Fruit fly (Drosophila melanogaster) whole organism, embryonic: ENCODE results near the gene east.

ENCODE experiments used
- Adf1 ChIP-seq: fragments of 200-800 bp; sonication (Bioruptor generic); IDR thresholded peaks from 2 replicates; pipeline ENCODE4 v1.3.6; 2022; ENCODE audit warnings: missing biosample characterization, missing genetic modification characterization
- Bgb ChIP-seq: fragments of 200-800 bp; sonication (Bioruptor generic); IDR thresholded peaks from 2 replicates; pipeline ENCODE4 v1.3.6; 2022; ENCODE audit warnings: missing biosample characterization, missing genetic modification characterization; ENCODE audit not compliant: partially characterized antibody
- Blimp-1 ChIP-seq: fragments of 200-800 bp; sonication (Bioruptor generic); optimal IDR thresholded peaks from 3 replicates; lab custom pipeline; 2018; ENCODE audit warnings: missing biosample characterization, missing genetic modification characterization, mild to moderate bottlenecking, moderate library complexity, missing genetic modification reagents
- CG10321 ChIP-seq: fragments of 200-800 bp; sonication (Bioruptor generic); IDR thresholded peaks from 2 replicates; pipeline ENCODE4 v1.3.6; 2022; ENCODE audit warnings: missing biosample characterization, missing genetic modification characterization
- CG10543 ChIP-seq: fragments of 200-800 bp; sonication (Bioruptor generic); optimal IDR thresholded peaks from 3 replicates; lab custom pipeline; 2017; ENCODE audit warnings: missing biosample characterization, mild to moderate bottlenecking, missing genetic modification characterization, moderate library complexity
- CG11560 ChIP-seq: fragments of 200-800 bp; sonication (Bioruptor generic); IDR thresholded peaks from 3 replicates; pipeline ENCODE4 v1.3.6; 2022; ENCODE audit warnings: missing biosample characterization, missing genetic modification characterization
- CG11723 ChIP-seq: fragments of 200-800 bp; sonication (Bioruptor generic); optimal IDR thresholded peaks from 2 replicates; lab custom pipeline; 2017; ENCODE audit warnings: missing biosample characterization, mild to moderate bottlenecking, missing genetic modification characterization
- CG12659 ChIP-seq: fragments of 200-800 bp; sonication (Bioruptor generic); optimal IDR thresholded peaks from 3 replicates; lab custom pipeline; 2017; ENCODE audit warnings: mild to moderate bottlenecking, missing biosample characterization, missing genetic modification reagents, missing genetic modification characterization
- CG12769 ChIP-seq: fragments of 200-800 bp; sonication (Bioruptor generic); optimal IDR thresholded peaks from 2 replicates; lab custom pipeline; 2019; ENCODE audit warnings: missing biosample characterization, mild to moderate bottlenecking, missing genetic modification characterization, moderate library complexity
- CG1529 ChIP-seq: fragments of 200-800 bp; sonication (Bioruptor generic); optimal IDR thresholded peaks from 3 replicates; lab custom pipeline; 2018; ENCODE audit warnings: missing biosample characterization, missing genetic modification characterization
- CG17568 ChIP-seq: fragments of 200-800 bp; sonication (Bioruptor generic); optimal IDR thresholded peaks from 2 replicates; lab custom pipeline; 2018; ENCODE audit warnings: missing biosample characterization, mild to moderate bottlenecking, missing genetic modification characterization, moderate library complexity
- CG1832 ChIP-seq: fragments of 200-800 bp; sonication (Bioruptor generic); optimal IDR thresholded peaks from 2 replicates; lab custom pipeline; 2017; ENCODE audit warnings: missing biosample characterization, mild to moderate bottlenecking, missing genetic modification characterization, inconsistent platforms
- CG2875 ChIP-seq: fragments of 200-800 bp; sonication (Bioruptor generic); optimal IDR thresholded peaks from 2 replicates; lab custom pipeline; 2017; ENCODE audit warnings: missing biosample characterization, mild to moderate bottlenecking, missing genetic modification characterization, missing genetic modification reagents
- CG33557 ChIP-seq: fragments of 200-800 bp; sonication (Bioruptor generic); optimal IDR thresholded peaks from 2 replicates; lab custom pipeline; 2019; ENCODE audit warnings: missing biosample characterization, mild to moderate bottlenecking, missing genetic modification characterization, moderate library complexity
- CG34422 ChIP-seq: fragments of 200-800 bp; sonication (Bioruptor generic); IDR thresholded peaks from 3 replicates; pipeline ENCODE4 v1.3.6; 2022; ENCODE audit warnings: missing biosample characterization, missing genetic modification characterization
- CG4617 ChIP-seq: fragments of 200-800 bp; sonication (Bioruptor generic); optimal IDR thresholded peaks from 3 replicates; lab custom pipeline; 2016; ENCODE audit warnings: missing biosample characterization, missing genetic modification characterization, borderline replicate concordance
- CG5180 ChIP-seq: fragments of 200-800 bp; sonication (Bioruptor generic); optimal IDR thresholded peaks from 3 replicates; lab custom pipeline; 2017; ENCODE audit warnings: missing biosample characterization, missing genetic modification characterization, mild to moderate bottlenecking, moderate library complexity, missing genetic modification reagents
- CG8388 ChIP-seq: fragments of 200-800 bp; sonication (Bioruptor generic); optimal IDR thresholded peaks from 2 replicates; lab custom pipeline; 2019; ENCODE audit warnings: missing biosample characterization, mild to moderate bottlenecking, missing genetic modification characterization, moderate library complexity
- D19A ChIP-seq: fragments of 200-800 bp; optimal IDR thresholded peaks from 3 replicates; lab custom pipeline; 2019; ENCODE audit warnings: missing biosample characterization, mild to moderate bottlenecking, missing genetic modification characterization, moderate library complexity
- Deaf1 ChIP-seq: fragments of 200-800 bp; optimal IDR thresholded peaks from 3 replicates; lab custom pipeline; 2019; ENCODE audit warnings: missing biosample characterization, mild to moderate bottlenecking, missing genetic modification characterization, moderate library complexity
- Dref ChIP-seq: fragments of 200-800 bp; sonication (Bioruptor generic); IDR thresholded peaks from 2 replicates; pipeline ENCODE4 v1.3.6; 2022; ENCODE audit warnings: missing biosample characterization, missing genetic modification characterization
- Eip74EF ChIP-seq, 2 experiments: fragments of 200-800 bp in 1 of 2; fragments of >200 bp in 1 of 2; sonication (Bioruptor generic) in 1 of 2; optimal IDR thresholded peaks; 2 replicates each; lab custom pipeline; 2017 to 2019; ENCODE audit warnings: missing biosample characterization in 2 of 2, missing genetic modification characterization in 2 of 2, mild to moderate bottlenecking in 1 of 2, moderate library complexity in 1 of 2
- Hr78 ChIP-seq, 2 experiments: fragments of 200-800 bp in 1 of 2; fragments of >200 bp in 1 of 2; sonication (Bioruptor generic) in 1 of 2; optimal IDR thresholded peaks; 2 replicates each; lab custom pipeline; 2017 to 2019; ENCODE audit warnings: missing biosample characterization in 2 of 2, missing genetic modification characterization in 2 of 2, mild to moderate bottlenecking in 1 of 2, moderate library complexity in 1 of 2
- Med ChIP-seq: fragments of 200-800 bp; sonication (Bioruptor generic); peaks from one replicate; lab custom pipeline; 2016; ENCODE audit warnings: missing biosample characterization, missing genetic modification characterization, mild to moderate bottlenecking, inconsistent platforms, moderate library complexity
- Ravus ChIP-seq: fragments of 200-800 bp; sonication (Bioruptor generic); IDR thresholded peaks from 2 replicates; pipeline ENCODE4 v1.3.6; 2022; ENCODE audit warnings: missing biosample characterization, missing genetic modification characterization
- Scr ChIP-seq: fragments of 200-800 bp; sonication (Bioruptor generic); IDR thresholded peaks from 2 replicates; pipeline ENCODE4 v1.3.6; 2022; ENCODE audit warnings: missing biosample characterization, missing genetic modification characterization; ENCODE audit not compliant: partially characterized antibody
- ato ChIP-seq: fragments of 200-800 bp; sonication (Bioruptor generic); IDR thresholded peaks from 2 replicates; pipeline ENCODE4 v1.3.6; 2022; ENCODE audit warnings: missing biosample characterization, missing genetic modification characterization; ENCODE audit not compliant: partially characterized antibody
- bbx ChIP-seq: fragments of 200-800 bp; sonication (Bioruptor generic); IDR thresholded peaks from 2 replicates; pipeline ENCODE4 v1.3.6; 2022; ENCODE audit warnings: missing biosample characterization, missing genetic modification characterization; ENCODE audit not compliant: partially characterized antibody
- cg ChIP-seq: fragments of 200-800 bp; sonication (Bioruptor generic); optimal IDR thresholded peaks from 3 replicates; lab custom pipeline; 2019; ENCODE audit warnings: missing biosample characterization, mild to moderate bottlenecking, missing genetic modification characterization, moderate library complexity
- chinmo ChIP-seq: fragments of 200-800 bp; sonication (Bioruptor generic); IDR thresholded peaks from 4 replicates; pipeline ENCODE4 v1.3.6; 2022; ENCODE audit warnings: missing biosample characterization, missing genetic modification characterization; ENCODE audit not compliant: partially characterized antibody
- croc ChIP-seq: fragments of 200-800 bp; sonication (Bioruptor generic); conservative IDR thresholded peaks from 3 replicates; pipeline ENCODE4 v1.3.6; 2022; ENCODE audit warnings: missing biosample characterization, missing genetic modification characterization
- danr ChIP-seq: fragments of 200-800 bp; sonication (Bioruptor generic); IDR thresholded peaks from 2 replicates; pipeline ENCODE4 v1.3.6; 2022; ENCODE audit warnings: missing biosample characterization, missing genetic modification characterization
- fd64A ChIP-seq: fragments of 200-800 bp; sonication (Bioruptor generic); optimal IDR thresholded peaks from 3 replicates; lab custom pipeline; 2018; ENCODE audit warnings: missing biosample characterization, mild to moderate bottlenecking, missing genetic modification characterization
- grn ChIP-seq: fragments of 200-800 bp; sonication (Bioruptor generic); optimal IDR thresholded peaks from 3 replicates; lab custom pipeline; 2017; ENCODE audit warnings: missing biosample characterization, missing genetic modification characterization
- jumu ChIP-seq: fragments of 200-800 bp; sonication (Bioruptor generic); optimal IDR thresholded peaks from 3 replicates; lab custom pipeline; 2016; ENCODE audit warnings: missing biosample characterization, missing genetic modification characterization
- kni ChIP-seq: fragments of 200-800 bp; sonication (Bioruptor generic); optimal IDR thresholded peaks from 3 replicates; lab custom pipeline; 2017; ENCODE audit warnings: mild to moderate bottlenecking, missing biosample characterization, missing genetic modification reagents, missing genetic modification characterization
- knrl ChIP-seq: fragments of 200-800 bp; sonication (Bioruptor generic); IDR thresholded peaks from 3 replicates; pipeline ENCODE4 v1.3.6; 2022; ENCODE audit warnings: missing biosample characterization, missing genetic modification characterization; ENCODE audit not compliant: partially characterized antibody
- lov ChIP-seq, 2 experiments: fragments of 200-800 bp in 1 of 2; fragments of >200 bp in 1 of 2; sonication (Bioruptor generic) in 1 of 2; IDR thresholded peaks in 1 of 2; optimal IDR thresholded peaks in 1 of 2; 2 replicates in 1 of 2; 3 replicates in 1 of 2; pipeline versions ENCODE4 v1.3.6 to Lab custom; 2017 to 2022; ENCODE audit warnings: missing biosample characterization in 1 of 2, missing genetic modification characterization in 1 of 2
- odd ChIP-seq: fragments of 200-800 bp; sonication (Bioruptor generic); optimal IDR thresholded peaks from 2 replicates; lab custom pipeline; 2017; ENCODE audit warnings: missing biosample characterization, mild to moderate bottlenecking, missing genetic modification characterization
- row ChIP-seq: fragments of 200-800 bp; sonication (Bioruptor generic); IDR thresholded peaks from 3 replicates; pipeline ENCODE4 v1.3.6; 2022; ENCODE audit warnings: missing biosample characterization, missing genetic modification characterization
- sima ChIP-seq: fragments of 200-800 bp; sonication (Bioruptor generic); optimal IDR thresholded peaks from 2 replicates; lab custom pipeline; 2016; ENCODE audit warnings: missing biosample characterization, missing genetic modification characterization
- sqz ChIP-seq: fragments of 200-800 bp; sonication (Bioruptor generic); optimal IDR thresholded peaks from 3 replicates; lab custom pipeline; 2018; ENCODE audit warnings: missing biosample characterization, mild to moderate bottlenecking, missing genetic modification characterization
- trem ChIP-seq: fragments of 200-800 bp; optimal IDR thresholded peaks from 3 replicates; lab custom pipeline; 2019; ENCODE audit warnings: missing biosample characterization, mild to moderate bottlenecking, missing genetic modification characterization, moderate library complexity
- vvl ChIP-seq: fragments of 200-800 bp; sonication (Bioruptor generic); IDR thresholded peaks from 2 replicates; pipeline ENCODE4 v1.3.6; 2022; ENCODE audit warnings: missing biosample characterization, missing genetic modification characterization
- zen2 ChIP-seq: fragments of 200-800 bp; sonication (Bioruptor generic); IDR thresholded peaks from 3 replicates; pipeline ENCODE4 v1.3.6; 2022; ENCODE audit warnings: missing biosample characterization, missing genetic modification characterization; ENCODE audit not compliant: partially characterized antibody

Gene east

dm6 chrX:1989981-1990380 is 20.7 kb upstream of the east start:
- TF ChIP-seq Blimp-1 (GFP tag; lab: Kevin White, UChicago) = peak; percentile 63
- TF ChIP-seq CG17568 (GFP tag; lab: Kevin White, UChicago) = no peak
- TF ChIP-seq Med (GFP tag; lab: Kevin White, UChicago) = peak; percentile 25
- TF ChIP-seq Eip74EF (GFP tag; optimal IDR thresholded peaks at IDR 0.05; lab: Kevin White, UChicago) = peak in 1 of 2 experiments; percentile 58

- TF ChIP-seq chinmo (GFP tag; lab: Robert Waterston, UW) (0 out of 4 replicates have a peak, but pooled peaks have one; percentile 47), CG12769 (tag; lab: Kevin White, UChicago) (peak; percentile 51), kni (GFP tag; lab: Kevin White, UChicago) (peak; percentile 32), CG10543 (peak; percentile 49), trem (tag; lab: Kevin White, UChicago) (no peak), CG4617 (GFP tag; lab: Kevin White, UChicago) (no peak), knrl (GFP tag; lab: Robert Waterston, UW) (no peak), CG5180 (peak; percentile 27), CG1832 (peak; percentile 48), bbx (peak; percentile 19; the same call in 1 of the 2 replicates), CG34422 (GFP tag; lab: Robert Waterston, UW) (no peak), CG11560 (no peak), lov (optimal IDR thresholded peaks at IDR 0.05; lab: Kevin White, UChicago) (no peak), lov (GFP tag; IDR thresholded peaks at IDR 0.05; lab: Robert Waterston, UW) (no peak), odd (GFP tag; lab: Kevin White, UChicago) (peak; percentile 29), CG2875 (GFP tag; lab: Kevin White, UChicago) (peak; percentile 38), zen2 (0 out of 3 replicates have a peak, but pooled peaks have one; percentile 33), jumu (GFP tag; lab: Kevin White, UChicago) (no peak), Blimp-1 (GFP tag; lab: Kevin White, UChicago) (peak; percentile 99), sima (GFP tag; lab: Kevin White, UChicago) (no peak), CG10321 (GFP tag; lab: Robert Waterston, UW) (no peak), Hr78 (GFP tag; optimal IDR thresholded peaks at IDR 0.05; lab: Kevin White, UChicago) (peak in 1 of 2 experiments; percentile 61), croc (GFP tag; lab: Robert Waterston, UW) (no peak), Ravus (GFP tag; lab: Robert Waterston, UW) (no peak), CG1529 (GFP tag; lab: Kevin White, UChicago) (peak; percentile 16), Dref (GFP tag; lab: Robert Waterston, UW) (no peak), Bgb (GFP tag; lab: Robert Waterston, UW) (0 out of 2 replicates have a peak, but pooled peaks have one; percentile 23), Scr (GFP tag; lab: Robert Waterston, UW) (0 out of 2 replicates have a peak, but pooled peaks have one; percentile 10), Deaf1 (peak; percentile 89), fd64A (peak; percentile 34), Adf1 (GFP tag; lab: Robert Waterston, UW) (peak; percentile 99), CG12659 (GFP tag; lab: Kevin White, UChicago) (no peak), CG33557 (GFP tag; lab: Kevin White, UChicago) (peak; percentile 18), danr (no peak), D19A (tag; lab: Kevin White, UChicago) (peak; percentile 8), CG8388 (GFP tag; lab: Kevin White, UChicago) (no peak), sqz (GFP tag; lab: Kevin White, UChicago) (peak; percentile 71), vvl (GFP tag; lab: Robert Waterston, UW) (no peak), grn (GFP tag; lab: Kevin White, UChicago) (peak; percentile 63), cg (GFP tag; lab: Kevin White, UChicago) (peak; percentile 91), ato (GFP tag; lab: Robert Waterston, UW) (0 out of 2 replicates have a peak, but pooled peaks have one; percentile 37), row (0 out of 3 replicates have a peak, but pooled peaks have one; percentile 11), CG11723 (no peak)
These were observed 18.8 kb upstream of the east start for dm6 chrX:1991843-1992242.
